Fruit fly (Drosophila melanogaster) S2 (cell line): ENCODE results near the gene Jon99Fi.

Source experiments
- CG8478 ChIP-seq: fragments of >200 bp; optimal IDR thresholded peaks from 2 replicates; lab custom pipeline; 2018
- CTCF ChIP-seq, 2 experiments: fragments of >200 bp; optimal IDR thresholded peaks; 2 replicates each; lab custom pipeline; 2018

dm6 chr3R:30514255-30514827 lies 25.6 kb downstream of the Jon99Fi start, which contains the start of the genes CG31524 and CG9698:
- no peak for TF ChIP-seq CG8478 (lab: Kevin White, UChicago)
- no peak for TF ChIP-seq CTCF (optimal IDR thresholded peaks at IDR 0.05; lab: Kevin White, UChicago)
